Worm (Caenorhabditis elegans): ENCODE results near the gene F59H6.15.

DNA sequence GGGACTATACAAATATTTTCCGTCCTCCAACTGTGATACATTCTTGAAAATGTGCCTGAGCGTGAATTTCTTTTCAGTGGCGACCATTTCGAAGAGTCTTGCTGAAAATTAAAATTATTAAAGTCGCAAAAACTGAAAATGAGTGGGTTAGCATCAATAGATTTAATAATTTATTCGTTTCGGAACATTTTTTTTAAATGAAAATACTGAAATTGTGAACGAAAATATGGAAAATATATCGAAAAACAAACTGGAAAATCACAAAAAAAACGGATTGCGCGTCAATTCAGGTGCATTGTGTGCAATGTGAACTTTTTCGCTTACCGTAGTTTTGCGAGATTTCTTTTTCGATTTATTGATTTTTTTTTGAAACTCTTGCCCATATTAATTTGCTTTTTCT is 19.1 kb downstream of the F59H6.15 start, which contains the start of gene bath-5:
- TF ChIP-seq skn-1 (tag; optimal IDR thresholded peaks at IDR 0.05) (no peak), pqm-1 (tag; optimal IDR thresholded peaks at IDR 0.05) (no peak), ets-5 (GFP tag; IDR thresholded peaks at IDR 0.05) (no peak), pag-3 (tag; optimal IDR thresholded peaks at IDR 0.05; ENCODE audit: borderline replicate concordance, insufficient read depth) (no peak), nhr-12 (tag; optimal IDR thresholded peaks at IDR 0.05) (no peak), unc-62 (GFP tag; optimal IDR thresholded peaks at IDR 0.05) (no peak), nhr-28 (tag; optimal IDR thresholded peaks at IDR 0.05) (no peak), nhr-85 (tag) (no peak), ama-1 (optimal IDR thresholded peaks at IDR 0.05) (no peak), lsy-2 (tag; optimal IDR thresholded peaks at IDR 0.05) (no peak), nhr-237 (tag; optimal IDR thresholded peaks at IDR 0.05) (no peak)
